Fruit fly (Drosophila melanogaster): ENCODE results near the gene Btk.
A peak's percentile ranks its signal among the peaks of the same experiment; 100 is the strongest.

Btk gene

DNA sequence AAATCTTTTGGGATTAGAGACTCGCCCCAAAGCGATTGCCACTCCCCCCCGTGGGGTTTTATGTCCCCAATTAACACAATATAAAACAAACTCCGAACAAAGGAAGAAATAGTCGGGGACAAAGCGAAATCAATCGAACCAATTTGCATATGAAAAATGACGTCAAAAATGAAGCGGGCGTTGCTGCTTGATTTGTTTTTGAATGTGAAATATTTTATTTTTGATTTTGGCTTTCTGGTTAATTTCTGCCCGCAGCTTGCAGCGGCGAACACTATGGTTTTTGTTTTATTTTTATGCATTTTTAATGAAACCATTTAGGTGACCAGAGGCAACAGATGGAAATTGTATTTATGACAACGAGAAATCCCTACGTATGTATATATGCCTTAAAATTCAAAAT, 32.2 kb downstream of the Btk start:
- TF ChIP-seq CG4496 (GFP tag; IDR thresholded peaks at IDR 0.05): no peak
- no peak for TF ChIP-seq fd96Ca (GFP tag; IDR thresholded peaks at IDR 0.05)
- no peak for TF ChIP-seq rn (GFP tag; IDR thresholded peaks at IDR 0.05)
- no peak for TF ChIP-seq CG8301 (tag; optimal IDR thresholded peaks at IDR 0.05)
- TF ChIP-seq D1 (tag; optimal IDR thresholded peaks at IDR 0.05): no peak
- no peak for TF ChIP-seq CG32121 (GFP tag; IDR thresholded peaks at IDR 0.05)
- no peak for TF ChIP-seq Pif1B (GFP tag; optimal IDR thresholded peaks at IDR 0.05)
- no peak for TF ChIP-seq EcR (GFP tag; optimal IDR thresholded peaks at IDR 0.05)
- no peak for TF ChIP-seq Pif1A (GFP tag; optimal IDR thresholded peaks at IDR 0.05)
- no peak for TF ChIP-seq Ets98B (GFP tag; IDR thresholded peaks at IDR 0.05)
- TF ChIP-seq CG15710 (tag; optimal IDR thresholded peaks at IDR 0.05): no peak
- TF ChIP-seq CG14655 (GFP tag; optimal IDR thresholded peaks at IDR 0.05): no peak

DNA sequence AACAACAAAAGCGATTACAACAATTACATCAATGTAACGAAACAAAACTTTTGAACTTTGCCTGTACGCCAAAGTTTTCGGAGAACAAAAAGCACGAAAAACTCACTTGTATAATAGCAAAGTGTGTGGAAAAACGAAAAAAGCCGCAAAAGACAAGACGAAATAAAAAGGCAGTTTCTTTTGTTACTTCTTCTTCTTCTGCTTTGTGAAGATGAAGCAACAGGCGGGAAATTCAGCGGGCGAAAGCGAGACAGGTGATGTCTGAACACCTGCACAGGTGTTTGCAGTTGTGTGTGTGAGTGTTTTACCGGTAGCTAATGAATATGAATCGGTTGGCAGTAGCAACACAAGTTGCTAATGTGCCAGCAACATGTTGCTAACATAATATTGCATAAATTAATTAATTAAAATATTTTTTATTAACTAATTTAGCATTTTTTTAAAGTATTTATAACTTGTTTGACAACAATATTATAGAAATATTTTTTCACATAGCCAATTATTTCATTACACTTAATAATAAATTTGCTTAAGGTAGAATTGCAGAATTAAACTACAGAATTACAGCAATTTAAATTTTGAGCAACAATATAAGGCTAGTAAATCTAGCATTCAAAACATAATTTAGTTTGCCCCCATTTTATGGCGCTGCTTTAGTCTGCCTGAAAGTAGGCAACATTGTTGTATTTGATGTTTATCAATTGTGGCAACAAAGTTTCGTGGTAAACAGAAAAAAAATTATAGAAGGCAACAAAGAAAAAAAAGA, 34.0 kb downstream of the Btk start:
- TF ChIP-seq CG12605 (GFP tag; IDR thresholded peaks at IDR 0.05): peak; percentile 50; the same call in 1 of the 2 replicates
- no peak for TF ChIP-seq EcR (GFP tag; optimal IDR thresholded peaks at IDR 0.05)
- no peak for TF ChIP-seq CG17806 (tag; optimal IDR thresholded peaks at IDR 0.05)
- no peak for TF ChIP-seq CG15710 (tag; optimal IDR thresholded peaks at IDR 0.05)
- TF ChIP-seq CG10348 (GFP tag; IDR thresholded peaks at IDR 0.05): no peak
- TF ChIP-seq CG34367 (tag; optimal IDR thresholded peaks at IDR 0.05): no peak

- peak; percentile 83 for TF ChIP-seq CG4496 (GFP tag; IDR thresholded peaks at IDR 0.05)
- peak; percentile 34 for TF ChIP-seq Snoo (tag; optimal IDR thresholded peaks at IDR 0.05)
- peak; percentile 64 for TF ChIP-seq gl (tag; optimal IDR thresholded peaks at IDR 0.05)
- peak; percentile 78 for TF ChIP-seq Ets98B (GFP tag; IDR thresholded peaks at IDR 0.05)
- no peak for TF ChIP-seq CG10348 (GFP tag; IDR thresholded peaks at IDR 0.05)
- peak; percentile 80 for TF ChIP-seq CG9948 (tag; optimal IDR thresholded peaks at IDR 0.05)
- peak; percentile 93 for TF ChIP-seq CG8159 (tag; optimal IDR thresholded peaks at IDR 0.05)
- TF ChIP-seq CG34367 (tag; optimal IDR thresholded peaks at IDR 0.05): peak; percentile 70
- 0 out of 2 replicates have a peak, but pooled peaks have one; percentile 18 for TF ChIP-seq rn (GFP tag; IDR thresholded peaks at IDR 0.05)
- peak; percentile 77 for TF ChIP-seq CG12605 (GFP tag; IDR thresholded peaks at IDR 0.05)
- TF ChIP-seq D1 (tag; optimal IDR thresholded peaks at IDR 0.05): peak; percentile 75
- TF ChIP-seq CG17806 (tag; optimal IDR thresholded peaks at IDR 0.05): peak; percentile 90
- peak; percentile 85 for TF ChIP-seq CG32121 (GFP tag; IDR thresholded peaks at IDR 0.05)
- TF ChIP-seq CG13204 (GFP tag; optimal IDR thresholded peaks at IDR 0.05): peak; percentile 51
- TF ChIP-seq CG15710 (tag; optimal IDR thresholded peaks at IDR 0.05): peak; percentile 89
- no peak for TF ChIP-seq EcR (GFP tag; optimal IDR thresholded peaks at IDR 0.05)
- peak; percentile 80 for TF ChIP-seq CG14655 (GFP tag; optimal IDR thresholded peaks at IDR 0.05)
- TF ChIP-seq CG8301 (tag; optimal IDR thresholded peaks at IDR 0.05): peak; percentile 79
- TF ChIP-seq Pif1B (GFP tag; optimal IDR thresholded peaks at IDR 0.05): peak; percentile 32
- no peak for TF ChIP-seq fd96Ca (GFP tag; IDR thresholded peaks at IDR 0.05)
- TF ChIP-seq Pif1A (GFP tag; optimal IDR thresholded peaks at IDR 0.05): peak; percentile 35
These were observed 34.7 kb downstream of the Btk start for dm6 chr2L:8266145-8266544.

- TF ChIP-seq CG4496 (GFP tag; IDR thresholded peaks at IDR 0.05) (no peak), CG13204 (GFP tag; optimal IDR thresholded peaks at IDR 0.05) (no peak), CG8159 (tag; optimal IDR thresholded peaks at IDR 0.05) (no peak), EcR (GFP tag; optimal IDR thresholded peaks at IDR 0.05) (no peak), Ets98B (GFP tag; IDR thresholded peaks at IDR 0.05) (no peak), CG12605 (GFP tag; IDR thresholded peaks at IDR 0.05) (no peak), Snoo (tag; optimal IDR thresholded peaks at IDR 0.05) (no peak)
These were observed 43.2 kb downstream of the Btk start, which contains the start of gene CG8086 for dm6 chr2L:8257401-8258266. Gene CG8086 (minus strand): TSS chr2L:8257502.

DNA sequence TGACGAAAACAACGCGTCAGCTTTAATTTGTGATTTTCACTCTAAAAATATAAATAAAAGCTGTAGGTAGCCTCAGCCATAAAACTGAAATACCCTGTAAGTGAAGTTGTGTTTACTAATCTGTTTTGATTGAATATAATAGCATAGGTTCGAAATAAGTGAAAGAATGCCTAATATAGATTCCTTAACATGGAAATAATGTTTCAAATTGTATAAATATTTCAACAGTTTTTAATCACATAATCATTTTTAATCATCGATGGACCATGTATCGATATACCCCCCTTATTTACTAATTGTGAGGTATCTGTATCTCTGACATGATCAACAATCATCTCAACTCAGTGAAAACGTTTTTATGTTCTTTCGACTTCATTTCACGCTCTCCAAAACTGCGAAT, 45.5 kb downstream of the Btk start:
- TF ChIP-seq Pif1A (GFP tag; optimal IDR thresholded peaks at IDR 0.05) (no peak), D1 (tag; optimal IDR thresholded peaks at IDR 0.05) (no peak), CG9948 (tag; optimal IDR thresholded peaks at IDR 0.05) (no peak), CG15710 (tag; optimal IDR thresholded peaks at IDR 0.05) (no peak), EcR (GFP tag; optimal IDR thresholded peaks at IDR 0.05) (no peak), CG10348 (GFP tag; IDR thresholded peaks at IDR 0.05) (no peak), rn (GFP tag; IDR thresholded peaks at IDR 0.05) (no peak), CG12605 (GFP tag; IDR thresholded peaks at IDR 0.05) (no peak)

DNA sequence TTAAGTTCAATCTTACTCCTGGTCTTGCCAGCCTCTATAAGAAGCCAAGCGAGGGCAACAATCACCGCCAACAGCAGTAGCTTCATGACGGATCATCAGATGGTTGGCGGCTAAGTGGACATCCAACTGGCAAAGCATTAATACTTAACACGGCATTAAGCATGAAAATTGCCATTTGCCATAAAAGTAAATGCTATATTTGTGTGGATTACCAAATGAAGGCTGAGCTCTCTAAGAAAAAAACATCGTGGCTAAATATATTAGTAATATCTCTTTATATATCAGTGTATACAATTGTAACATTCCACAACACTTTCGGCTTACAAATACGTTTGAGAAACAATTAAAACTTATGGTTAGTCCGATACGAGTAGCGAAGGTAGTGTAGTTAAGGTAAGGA, 57.0 kb downstream of the Btk start, which contains the start of gene CG43057:
Gene CG43057 (minus strand): TSS at position 101 of the 400 bp plus-strand sequence.
- TF ChIP-seq Pif1B (GFP tag; optimal IDR thresholded peaks at IDR 0.05) (no peak), Snoo (tag; optimal IDR thresholded peaks at IDR 0.05) (no peak), D1 (tag; optimal IDR thresholded peaks at IDR 0.05) (no peak), CG10348 (GFP tag; IDR thresholded peaks at IDR 0.05) (no peak), CG8159 (tag; optimal IDR thresholded peaks at IDR 0.05) (no peak), CG4496 (GFP tag; IDR thresholded peaks at IDR 0.05) (no peak), CG8301 (tag; optimal IDR thresholded peaks at IDR 0.05) (no peak)

Data from whole organism, pupa.